Fruit fly (Drosophila melanogaster) S2 (cell line): ENCODE data around the gene CG3408.

ENCODE experiments used
- CG8478 ChIP-seq: fragments of >200 bp; optimal IDR thresholded peaks from 2 replicates; lab custom pipeline; 2018
- CTCF ChIP-seq, 2 experiments: fragments of >200 bp; optimal IDR thresholded peaks; 2 replicates each; lab custom pipeline; 2018

DNA sequence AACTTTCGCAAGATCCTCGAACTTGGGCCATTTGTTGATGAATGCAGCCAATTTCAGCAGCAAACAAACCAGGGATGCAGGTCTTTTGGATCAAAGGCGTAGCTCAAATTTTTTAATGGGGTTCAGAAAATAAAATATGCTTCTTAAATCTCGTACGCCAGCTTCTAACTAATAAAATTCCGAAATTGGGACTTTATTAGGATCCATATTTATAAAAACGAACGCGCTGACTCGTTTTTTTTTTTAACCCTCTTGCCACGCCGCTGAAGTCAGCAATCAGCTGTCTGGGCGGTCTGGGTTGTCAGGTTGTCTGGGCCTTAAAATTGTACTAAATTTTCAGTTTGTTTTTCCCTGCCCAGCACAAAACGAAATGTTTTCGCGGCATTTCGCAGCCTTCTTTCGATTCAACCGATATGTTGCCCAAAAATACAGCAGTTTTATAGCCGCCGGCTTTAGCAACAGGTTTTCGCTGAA lies 51.7 kb downstream of the CG3408 start, which contains the start of gene CG3437:
- TF ChIP-seq CG8478 (lab: Kevin White, UChicago) = no peak
- no peak for TF ChIP-seq CTCF (optimal IDR thresholded peaks at IDR 0.05; lab: Kevin White, UChicago)
